Worm (Caenorhabditis elegans) whole organism, mixed stage, embryonic: ENCODE data around the gene srbc-50.
"Not testable (repeated sequence)": the region's sequence is repeated elsewhere in the genome, so short reads cannot be mapped to it uniquely, and the experiment has no call there.

ENCODE experiments used
- ces-1 ChIP-seq: fragments of 150-350 bp; optimal IDR thresholded peaks from 2 replicates; lab custom pipeline; 2014; ENCODE audit warnings: missing biosample characterization, missing genetic modification reagents, missing genetic modification characterization
- cnd-1 ChIP-seq: fragments of 200-800 bp; sonication (Bioruptor generic); optimal IDR thresholded peaks from 2 replicates; lab custom pipeline; 2018; ENCODE audit warnings: mild to moderate bottlenecking, missing genetic modification characterization, missing compliant biosample characterization
- lin-13 ChIP-seq: fragments of 150-350 bp; optimal IDR thresholded peaks from 2 replicates; lab custom pipeline; 2014; ENCODE audit warnings: missing biosample characterization, missing genetic modification characterization
- mep-1 ChIP-seq: fragments of 150-350 bp; optimal IDR thresholded peaks from 2 replicates; lab custom pipeline; 2017; ENCODE audit warnings: missing biosample characterization, missing genetic modification reagents, missing genetic modification characterization, inconsistent platforms
- snpc-4 ChIP-seq: fragments of 150-350 bp; optimal IDR thresholded peaks from 2 replicates; lab custom pipeline; 2014; ENCODE audit warnings: missing biosample characterization, missing genetic modification characterization
- unc-120 ChIP-seq: sonication (generic microtip); optimal IDR thresholded peaks from 2 replicates; lab custom pipeline; 2017; ENCODE audit warnings: missing genetic modification characterization, missing compliant biosample characterization; ENCODE audit not compliant: poor library complexity, severe bottlenecking
- ztf-11 ChIP-seq: fragments of 150-350 bp; optimal IDR thresholded peaks from 2 replicates; lab custom pipeline; 2014; ENCODE audit warnings: missing biosample characterization, missing genetic modification characterization

ce11 chrV:15803079-15803478 is 21.7 kb downstream of the srbc-50 start, which contains the start of gene srd-27:
- TF ChIP-seq snpc-4 (tag; lab: Kevin White, UChicago); lin-13 (tag; lab: Kevin White, UChicago); ztf-11; unc-120; mep-1; ces-1 (GFP tag; lab: Kevin White, UChicago); cnd-1 (tag; lab: Kevin White, UChicago): not testable (repeated sequence)
